3 fruit fly cellular contexts compared by ENCODE assay signal in genomic region chrX:2031308-2031707, dm6.
TF ChIP-seq lines count a peak whose summit lies in the region.

No protein-coding gene starts in this region.

TF ChIP-seq in whole organism, adult, 20 proteins besides CTCF, POLR2A, EP300 and RAD21:
- TF ChIP-seq tj (GFP tag; optimal IDR thresholded peaks at IDR 0.05; lab: Kevin White, UChicago) (peak; percentile 92), Hr96 (GFP tag; optimal IDR thresholded peaks at IDR 0.05; lab: Kevin White, UChicago) (no peak)
TF ChIP-seq in whole organism, adult: peak in this region for 1.

TF ChIP-seq in whole organism, prepupa, 60 proteins besides CTCF, POLR2A, EP300 and RAD21:
- TF ChIP-seq Sox15 (GFP tag; optimal IDR thresholded peaks at IDR 0.05; lab: Kevin White, UChicago) (no peak), OdsH (GFP tag; optimal IDR thresholded peaks at IDR 0.05; lab: Kevin White, UChicago) (no peak), dsx (GFP tag; optimal IDR thresholded peaks at IDR 0.05; lab: Kevin White, UChicago; ENCODE audit: poor library complexity, severe bottlenecking) (no peak), Hr39 (GFP tag; optimal IDR thresholded peaks at IDR 0.05; lab: Kevin White, UChicago) (no peak), CG6163 (GFP tag; IDR thresholded peaks at IDR 0.05; lab: Robert Waterston, UW) (0 out of 3 replicates have a peak, but pooled peaks have one; percentile 18), Sox102F (GFP tag; optimal IDR thresholded peaks at IDR 0.05; lab: Kevin White, UChicago) (no peak)

TF ChIP-seq in whole organism, pupa, 21 proteins besides CTCF, POLR2A, EP300 and RAD21:
- no peak for TF ChIP-seq fd96Ca (GFP tag; IDR thresholded peaks at IDR 0.05; lab: Robert Waterston, UW)
- no peak for TF ChIP-seq CG10348 (GFP tag; IDR thresholded peaks at IDR 0.05; lab: Robert Waterston, UW)
- TF ChIP-seq CG32121 (GFP tag; IDR thresholded peaks at IDR 0.05; lab: Robert Waterston, UW): no peak
- TF ChIP-seq CG13204 (GFP tag; optimal IDR thresholded peaks at IDR 0.05; lab: Kevin White, UChicago): peak; percentile 26
